Worm (Caenorhabditis elegans) whole organism, mixed stage, embryonic: Measurements from ENCODE around the gene grd-14.

Experiments used
- M03D4.4 ChIP-seq: sonication (generic microtip); optimal IDR thresholded peaks from 2 replicates; lab custom pipeline; 2017; ENCODE audit warnings: mild to moderate bottlenecking, missing genetic modification characterization, missing compliant biosample characterization
- bed-3 ChIP-seq: fragments of 200-800 bp; sonication (Bioruptor generic); optimal IDR thresholded peaks from 3 replicates; lab custom pipeline; 2018; ENCODE audit warnings: mild to moderate bottlenecking, missing genetic modification characterization, moderate library complexity, missing compliant biosample characterization
- blmp-1 ChIP-seq: fragments of 150-350 bp; optimal IDR thresholded peaks from 2 replicates; lab custom pipeline; 2014; ENCODE audit warnings: missing biosample characterization, missing genetic modification characterization
- ceh-83 ChIP-seq: fragments of 200-800 bp; sonication (Bioruptor generic); optimal IDR thresholded peaks from 2 replicates; lab custom pipeline; 2018; ENCODE audit warnings: mild to moderate bottlenecking, missing genetic modification characterization, missing compliant biosample characterization
- ces-1 ChIP-seq: fragments of 150-350 bp; optimal IDR thresholded peaks from 2 replicates; lab custom pipeline; 2014; ENCODE audit warnings: missing biosample characterization, missing genetic modification reagents, missing genetic modification characterization
- cnd-1 ChIP-seq: fragments of 200-800 bp; sonication (Bioruptor generic); optimal IDR thresholded peaks from 2 replicates; lab custom pipeline; 2018; ENCODE audit warnings: mild to moderate bottlenecking, missing genetic modification characterization, missing compliant biosample characterization
- drap-1 ChIP-seq: fragments of 200-800 bp; sonication (Bioruptor generic); optimal IDR thresholded peaks from 3 replicates; lab custom pipeline; 2018; ENCODE audit warnings: mild to moderate bottlenecking, missing genetic modification characterization, missing compliant biosample characterization
- elt-1 ChIP-seq: sonication (generic microtip); optimal IDR thresholded peaks from 2 replicates; lab custom pipeline; 2017; ENCODE audit warnings: missing genetic modification characterization, mild to moderate bottlenecking, missing compliant biosample characterization, antibody characterized with exemption, moderate library complexity, borderline replicate concordance; ENCODE audit not compliant: insufficient read depth
- elt-3 ChIP-seq: fragments of 150-350 bp; optimal IDR thresholded peaks from 2 replicates; lab custom pipeline; 2014; ENCODE audit warnings: missing biosample characterization, missing genetic modification characterization
- flh-1 ChIP-seq: fragments of 200-800 bp; sonication (Bioruptor generic); optimal IDR thresholded peaks from 2 replicates; lab custom pipeline; 2018; ENCODE audit warnings: mild to moderate bottlenecking, missing genetic modification characterization, moderate library complexity, missing compliant biosample characterization
- ham-2 ChIP-seq: fragments of 200-800 bp; sonication (Bioruptor generic); optimal IDR thresholded peaks from 2 replicates; lab custom pipeline; 2018; ENCODE audit warnings: mild to moderate bottlenecking, missing genetic modification characterization, missing compliant biosample characterization
- hlh-1 ChIP-seq: fragments of 150-350 bp; optimal IDR thresholded peaks from 2 replicates; lab custom pipeline; 2014; ENCODE audit warnings: missing biosample characterization, missing genetic modification reagents, missing genetic modification characterization
- lin-13 ChIP-seq: fragments of 150-350 bp; optimal IDR thresholded peaks from 2 replicates; lab custom pipeline; 2014; ENCODE audit warnings: missing biosample characterization, missing genetic modification characterization
- lin-32 ChIP-seq: fragments of 200-800 bp; sonication (Bioruptor generic); optimal IDR thresholded peaks from 2 replicates; lab custom pipeline; 2018; ENCODE audit warnings: mild to moderate bottlenecking, missing genetic modification characterization, missing compliant biosample characterization
- lsy-2 ChIP-seq: fragments of 150-350 bp; optimal IDR thresholded peaks from 2 replicates; lab custom pipeline; 2014; ENCODE audit warnings: missing biosample characterization, missing genetic modification characterization
- mab-5 ChIP-seq: fragments of 150-350 bp; optimal IDR thresholded peaks from 2 replicates; lab custom pipeline; 2014; ENCODE audit warnings: missing biosample characterization, missing genetic modification characterization
- mep-1 ChIP-seq: fragments of 150-350 bp; optimal IDR thresholded peaks from 2 replicates; lab custom pipeline; 2017; ENCODE audit warnings: missing biosample characterization, missing genetic modification reagents, missing genetic modification characterization, inconsistent platforms
- mls-2 ChIP-seq: sonication (generic microtip); optimal IDR thresholded peaks from 2 replicates; lab custom pipeline; 2016; ENCODE audit warnings: mild to moderate bottlenecking, missing genetic modification characterization, moderate library complexity, missing compliant biosample characterization
- nhr-12 ChIP-seq: fragments of 150-350 bp; optimal IDR thresholded peaks from 2 replicates; lab custom pipeline; 2014; ENCODE audit warnings: missing biosample characterization, missing genetic modification characterization
- nhr-2 ChIP-seq: fragments of 150-350 bp; optimal IDR thresholded peaks from 2 replicates; lab custom pipeline; 2014; ENCODE audit warnings: missing biosample characterization, missing genetic modification characterization
- nhr-237 ChIP-seq: fragments of 150-350 bp; optimal IDR thresholded peaks from 2 replicates; lab custom pipeline; 2014; ENCODE audit warnings: missing biosample characterization, missing genetic modification characterization
- nhr-28 ChIP-seq: fragments of 150-350 bp; optimal IDR thresholded peaks from 2 replicates; lab custom pipeline; 2014; ENCODE audit warnings: missing biosample characterization, missing genetic modification characterization
- sem-2 ChIP-seq: fragments of 200-800 bp; sonication (Bioruptor generic); optimal IDR thresholded peaks from 2 replicates; lab custom pipeline; 2018; ENCODE audit warnings: mild to moderate bottlenecking, missing genetic modification characterization, missing compliant biosample characterization
- sptf-1 ChIP-seq: sonication (generic microtip); optimal IDR thresholded peaks from 2 replicates; lab custom pipeline; 2017; ENCODE audit warnings: mild to moderate bottlenecking, missing genetic modification characterization, moderate library complexity, missing compliant biosample characterization
- tbx-8 ChIP-seq: fragments of 200-800 bp; sonication (Bioruptor generic); optimal IDR thresholded peaks from 2 replicates; lab custom pipeline; 2018; ENCODE audit warnings: mild to moderate bottlenecking, missing genetic modification characterization, moderate library complexity, missing compliant biosample characterization
- unc-120 ChIP-seq: sonication (generic microtip); optimal IDR thresholded peaks from 2 replicates; lab custom pipeline; 2017; ENCODE audit warnings: missing genetic modification characterization, missing compliant biosample characterization; ENCODE audit not compliant: poor library complexity, severe bottlenecking
- unc-62 ChIP-seq: fragments of 150-350 bp; optimal IDR thresholded peaks from 2 replicates; lab custom pipeline; 2014; ENCODE audit warnings: missing biosample characterization, missing genetic modification reagents, missing genetic modification characterization
- zip-8 ChIP-seq: fragments of 150-350 bp; optimal IDR thresholded peaks from 2 replicates; lab custom pipeline; 2014; ENCODE audit warnings: missing biosample characterization, missing genetic modification characterization
- ztf-11 ChIP-seq: fragments of 150-350 bp; optimal IDR thresholded peaks from 2 replicates; lab custom pipeline; 2014; ENCODE audit warnings: missing biosample characterization, missing genetic modification characterization

The grd-14 gene

DNA sequence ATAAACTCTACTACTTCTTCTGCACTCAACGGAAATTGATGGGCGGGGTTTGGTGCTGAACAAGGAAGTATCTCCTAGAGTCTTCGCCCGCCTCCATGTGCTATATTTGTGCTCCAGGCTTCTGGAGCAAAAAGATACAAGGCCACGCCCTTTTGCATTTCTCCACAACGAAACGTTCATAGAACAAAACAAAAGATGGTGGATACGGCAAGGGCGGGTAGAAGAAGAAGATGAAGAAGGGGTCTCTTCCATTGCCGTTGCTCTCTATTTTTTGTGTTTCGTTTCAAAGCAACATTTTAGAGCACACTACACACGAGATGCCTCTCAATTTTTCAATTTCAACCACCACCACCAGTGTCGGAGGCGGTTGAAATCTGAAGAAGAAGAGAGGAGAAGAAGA is 23.5 kb upstream of the grd-14 start:
- TF ChIP-seq ces-1 (peak; percentile 26), lin-13 (no peak)
- TF ChIP-seq, all 35 proteins: peak for 1

DNA sequence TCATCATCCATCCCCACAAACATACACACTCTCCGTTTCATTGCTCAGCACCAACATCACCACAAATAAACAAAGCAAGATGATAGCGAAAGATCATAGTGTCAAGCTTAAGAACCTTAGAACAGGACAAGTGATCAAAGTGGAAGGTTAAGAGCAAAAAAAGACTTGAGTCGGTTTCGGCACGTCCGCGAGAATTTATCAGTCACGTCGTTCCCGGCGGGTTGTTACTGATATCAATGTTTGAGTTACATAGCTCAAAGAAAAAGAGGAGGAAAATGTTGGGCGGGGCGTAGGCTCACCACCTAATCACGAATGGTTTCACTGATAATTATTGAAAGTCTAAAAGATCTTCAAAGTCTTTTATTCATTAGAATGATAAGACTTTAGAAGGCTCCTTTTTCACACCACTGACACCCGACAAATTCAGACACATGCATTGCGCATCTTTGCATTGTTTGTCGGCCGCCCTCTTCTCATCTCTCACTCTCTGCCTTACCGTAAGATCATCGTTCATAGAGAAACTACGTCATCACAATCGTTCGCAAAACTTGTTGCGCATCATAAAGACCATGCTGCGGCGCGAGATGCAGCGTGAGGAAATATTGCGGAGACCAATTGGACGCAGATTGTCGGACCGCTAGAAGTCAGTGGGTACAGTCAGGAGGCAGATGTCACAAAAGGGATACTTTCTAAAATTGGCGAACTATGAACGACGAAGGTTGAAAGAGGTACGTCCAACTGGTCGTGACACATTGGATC is 22.6 kb upstream of the grd-14 start:
- TF ChIP-seq sem-2 (GFP tag; lab: Kevin White, UChicago) (no peak), ham-2 (GFP tag; lab: Kevin White, UChicago) (peak; percentile 58), nhr-12 (tag; lab: Kevin White, UChicago) (no peak), lsy-2 (tag; lab: Kevin White, UChicago) (peak; percentile 22), ces-1 (no peak), tbx-8 (no peak), unc-62 (peak; percentile 16), nhr-28 (no peak), elt-3 (peak; percentile 77), cnd-1 (tag; lab: Kevin White, UChicago) (no peak), nhr-237 (tag; lab: Kevin White, UChicago) (peak; percentile 74), sptf-1 (tag; lab: Kevin White, UChicago) (no peak), ztf-11 (tag; lab: Kevin White, UChicago) (no peak), blmp-1 (tag; lab: Kevin White, UChicago) (peak; percentile 70)
- TF ChIP-seq, all 35 proteins: peak for 6

DNA sequence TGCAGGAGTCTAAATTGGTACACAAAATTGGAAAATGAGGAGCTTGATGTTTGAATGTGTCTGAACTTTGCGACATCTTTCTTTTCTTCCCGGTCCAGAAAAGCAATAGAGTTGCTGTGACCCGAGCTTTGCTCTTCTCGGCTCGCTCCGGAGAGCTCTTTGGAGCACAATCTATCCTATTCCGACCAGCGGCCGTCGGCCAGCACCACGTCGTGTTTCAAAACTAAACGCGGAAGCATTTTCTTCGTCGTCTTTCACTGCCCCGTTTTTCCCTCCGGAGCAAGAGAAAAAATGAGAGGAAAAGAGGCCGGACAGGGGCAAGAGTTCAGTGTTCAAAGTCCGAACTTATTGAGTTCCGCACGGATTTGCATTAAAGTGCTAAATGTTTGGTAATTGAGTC is 20.8 kb upstream of the grd-14 start:
- TF ChIP-seq nhr-237 (tag; lab: Kevin White, UChicago): no peak

DNA sequence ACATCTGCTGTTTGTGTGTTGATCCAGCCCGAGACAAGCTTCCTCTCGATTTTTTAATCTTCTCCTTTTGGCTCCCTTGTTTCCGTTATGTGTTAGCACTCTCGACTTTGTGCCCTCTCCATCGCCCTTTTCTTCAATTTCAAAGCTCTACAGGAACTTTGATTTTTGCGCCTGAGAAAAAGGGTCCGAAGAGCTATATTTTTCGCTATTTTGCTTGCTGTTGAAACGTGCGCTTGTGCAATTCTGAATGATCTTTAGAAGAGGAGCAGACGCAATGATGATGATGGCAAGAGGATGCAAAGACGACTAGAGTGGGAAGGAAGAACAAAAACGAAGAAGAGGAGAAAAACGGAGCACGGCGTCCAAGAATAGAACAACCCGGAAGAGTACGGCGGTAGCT is 18.1 kb upstream of the grd-14 start:
- TF ChIP-seq elt-1 (tag; lab: Kevin White, UChicago): no peak
- no peak for TF ChIP-seq mab-5 (tag; lab: Kevin White, UChicago)
- no peak for TF ChIP-seq drap-1 (GFP tag; lab: Kevin White, UChicago)
- no peak for TF ChIP-seq M03D4.4
- TF ChIP-seq sem-2 (GFP tag; lab: Kevin White, UChicago): no peak

DNA sequence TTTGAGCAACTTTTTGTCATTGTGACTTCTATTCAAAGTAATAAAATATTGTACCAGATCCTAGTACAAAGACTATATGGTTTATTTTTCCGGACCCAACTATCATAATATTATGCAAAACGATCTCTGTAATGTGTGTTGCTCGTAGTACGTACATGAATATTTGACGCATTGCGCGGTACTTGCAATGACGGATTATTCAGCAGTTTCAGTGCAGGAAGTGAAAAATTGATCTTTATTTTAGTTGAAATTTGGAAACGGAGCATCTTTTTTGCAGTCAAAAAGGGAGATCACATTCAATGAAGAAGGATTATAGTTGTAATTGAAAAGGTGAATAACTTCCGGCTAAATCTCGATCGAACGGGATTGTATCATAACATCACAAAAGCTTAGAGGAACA is 15.9 kb upstream of the grd-14 start:
- TF ChIP-seq M03D4.4 (no peak), nhr-2 (tag; lab: Kevin White, UChicago) (no peak), elt-1 (tag; lab: Kevin White, UChicago) (no peak)

DNA sequence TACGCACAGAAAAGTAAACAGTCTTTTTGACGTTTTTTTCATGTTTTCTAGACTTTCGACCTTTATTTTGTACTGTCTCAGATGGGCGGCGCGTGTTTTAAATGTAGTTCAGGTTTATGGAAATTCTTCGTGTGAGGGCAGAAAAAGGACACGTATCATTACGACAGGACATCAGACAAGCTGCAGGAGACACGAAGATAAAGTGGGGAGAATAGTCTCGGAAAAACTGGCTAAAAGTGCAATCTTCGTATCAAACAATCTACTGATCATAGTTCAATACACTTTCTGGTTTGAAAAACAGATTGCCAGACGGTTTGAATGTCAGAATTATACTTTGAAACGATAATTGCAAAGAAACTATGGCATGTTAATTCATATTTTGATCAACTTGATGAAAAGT is 14.4 kb upstream of the grd-14 start:
- TF ChIP-seq elt-3: no peak
- no peak for TF ChIP-seq sem-2 (GFP tag; lab: Kevin White, UChicago)
- no peak for TF ChIP-seq flh-1 (GFP tag; lab: Kevin White, UChicago)
- TF ChIP-seq mls-2 (tag; lab: Kevin White, UChicago): no peak
- TF ChIP-seq unc-120 (tag; lab: Kevin White, UChicago): no peak
- no peak for TF ChIP-seq ceh-83 (GFP tag; lab: Kevin White, UChicago)
- no peak for TF ChIP-seq ham-2 (GFP tag; lab: Kevin White, UChicago)
- TF ChIP-seq lin-32 (GFP tag; lab: Kevin White, UChicago): no peak
- TF ChIP-seq tbx-8: no peak
- TF ChIP-seq mab-5 (tag; lab: Kevin White, UChicago): no peak
- no peak for TF ChIP-seq bed-3 (GFP tag; lab: Kevin White, UChicago)
- TF ChIP-seq mep-1 (tag; lab: Kevin White, UChicago): no peak
- no peak for TF ChIP-seq nhr-2 (tag; lab: Kevin White, UChicago)
- no peak for TF ChIP-seq sptf-1 (tag; lab: Kevin White, UChicago)
- TF ChIP-seq unc-62: no peak
- TF ChIP-seq ztf-11 (tag; lab: Kevin White, UChicago): no peak
- no peak for TF ChIP-seq hlh-1
- no peak for TF ChIP-seq zip-8 (tag; lab: Kevin White, UChicago)
- TF ChIP-seq drap-1 (GFP tag; lab: Kevin White, UChicago): no peak
